Fruit fly (Drosophila melanogaster) whole organism: ENCODE measurements around the gene Dyro.

Experiments
- CG8478 ChIP-seq: fragments of >200 bp; optimal IDR thresholded peaks from 2 replicates; lab custom pipeline; 2018; ENCODE audit warnings: inconsistent platforms
- Dll ChIP-seq: fragments of >200 bp; optimal IDR thresholded peaks from 2 replicates; lab custom pipeline; 2017
- EcR ChIP-seq, 2 experiments: fragments of >200 bp; optimal IDR thresholded peaks; 2 replicates each; lab custom pipeline; 2017; ENCODE audit warnings: missing biosample characterization in 2 of 2, missing genetic modification characterization in 2 of 2, missing genetic modification reagents in 2 of 2
- pan ChIP-seq: fragments of >200 bp; optimal IDR thresholded peaks from 2 replicates; lab custom pipeline; 2017
- psq ChIP-seq: fragments of >200 bp; optimal IDR thresholded peaks from 2 replicates; lab custom pipeline; 2017

DNA sequence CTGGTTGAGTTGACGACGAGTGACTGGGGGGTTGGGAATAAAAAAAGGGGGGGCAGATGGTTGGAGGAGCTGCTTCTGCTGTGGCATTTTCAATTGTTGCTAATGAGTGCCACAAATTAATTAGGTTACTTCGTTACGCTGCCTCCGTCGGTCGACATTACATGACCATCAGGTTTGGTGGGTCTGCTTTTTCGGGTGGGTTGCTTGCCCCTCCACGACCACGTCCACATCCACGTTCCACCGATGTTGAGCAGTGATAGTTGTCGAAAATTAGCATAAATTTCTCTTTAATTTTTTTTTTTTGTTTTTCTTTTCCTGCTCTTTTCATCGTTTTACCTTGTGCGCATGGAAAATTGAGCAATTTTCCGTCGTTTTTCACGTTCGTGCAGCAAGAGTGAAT is 12.8 kb upstream of the Dyro start:
- TF ChIP-seq psq (no peak), EcR (GFP tag; optimal IDR thresholded peaks at IDR 0.05; lab: Kevin White, UChicago) (no peak), Dll (no peak), CG8478 (no peak), pan (lab: Kevin White, UChicago) (no peak)
